Worm (Caenorhabditis elegans) whole organism, L2 larva: ENCODE data around the gene R07C12.1.
A peak's percentile ranks its signal among the peaks of the same experiment; 100 is the strongest.

Source experiments
- C34F6.9 ChIP-seq: fragments of 150-350 bp; optimal IDR thresholded peaks from 2 replicates; lab custom pipeline; 2014; ENCODE audit warnings: missing biosample characterization, missing genetic modification characterization
- F13H6.1 ChIP-seq: sonication (generic microtip); optimal IDR thresholded peaks from 2 replicates; lab custom pipeline; 2016; ENCODE audit warnings: missing genetic modification characterization, missing compliant biosample characterization
- Y55F3AM.14 ChIP-seq: fragments of 200-800 bp; sonication (Bioruptor generic); optimal IDR thresholded peaks from 2 replicates; lab custom pipeline; 2018; ENCODE audit warnings: mild to moderate bottlenecking, missing genetic modification characterization, missing compliant biosample characterization
- ZK546.5 ChIP-seq: sonication (generic microtip); optimal IDR thresholded peaks from 2 replicates; lab custom pipeline; 2017; ENCODE audit warnings: missing biosample characterization, missing genetic modification characterization
- alr-1 ChIP-seq: fragments of 150-350 bp; optimal IDR thresholded peaks from 2 replicates; lab custom pipeline; 2014; ENCODE audit warnings: missing biosample characterization, missing genetic modification characterization
- ama-1 ChIP-seq: fragments of 150-350 bp; optimal IDR thresholded peaks from 2 replicates; lab custom pipeline; 2018; ENCODE audit warnings: inconsistent platforms
- blmp-1 ChIP-seq: sonication (generic microtip); optimal IDR thresholded peaks from 2 replicates; lab custom pipeline; 2017; ENCODE audit warnings: missing genetic modification characterization, mild to moderate bottlenecking, missing compliant biosample characterization, antibody characterized with exemption, moderate library complexity; ENCODE audit not compliant: insufficient read depth
- ceh-16 ChIP-seq: fragments of 150-350 bp; optimal IDR thresholded peaks from 2 replicates; lab custom pipeline; 2014; ENCODE audit warnings: missing biosample characterization, missing genetic modification characterization
- crh-2 ChIP-seq: sonication (generic microtip); optimal IDR thresholded peaks from 2 replicates; lab custom pipeline; 2017; ENCODE audit warnings: missing biosample characterization, missing genetic modification characterization
- dmd-4 ChIP-seq: sonication (generic microtip); optimal IDR thresholded peaks from 2 replicates; lab custom pipeline; 2017; ENCODE audit warnings: missing biosample characterization, missing genetic modification characterization
- egl-27 ChIP-seq: sonication (generic microtip); optimal IDR thresholded peaks from 3 replicates; lab custom pipeline; 2017; ENCODE audit warnings: missing biosample characterization, missing genetic modification reagents, missing genetic modification characterization
- elt-3 ChIP-seq: sonication (generic microtip); optimal IDR thresholded peaks from 2 replicates; lab custom pipeline; 2017; ENCODE audit warnings: missing biosample characterization, missing genetic modification characterization
- gmeb-1 ChIP-seq: fragments of 150-350 bp; optimal IDR thresholded peaks from 2 replicates; lab custom pipeline; 2014; ENCODE audit warnings: missing biosample characterization, missing genetic modification characterization
- lin-11 ChIP-seq: fragments of 150-350 bp; sonication (generic microtip); optimal IDR thresholded peaks from 2 replicates; lab custom pipeline; 2014; ENCODE audit warnings: missing biosample characterization, missing genetic modification characterization, inconsistent platforms, mixed read lengths
- lin-13 ChIP-seq: fragments of 150-350 bp; optimal IDR thresholded peaks from 2 replicates; lab custom pipeline; 2014; ENCODE audit warnings: missing biosample characterization, missing genetic modification reagents, missing genetic modification characterization
- lin-39 ChIP-seq: fragments of 150-350 bp; optimal IDR thresholded peaks from 2 replicates; lab custom pipeline; 2014; ENCODE audit warnings: missing biosample characterization, missing genetic modification reagents, missing genetic modification characterization
- lsy-2 ChIP-seq, 2 experiments: fragments of 150-350 bp in 1 of 2; sonication (generic microtip) in 1 of 2; optimal IDR thresholded peaks; 2 replicates each; lab custom pipeline; 2014 to 2017; ENCODE audit warnings: missing biosample characterization in 2 of 2, missing genetic modification characterization in 2 of 2
- mbf-1 ChIP-seq: sonication (generic microtip); optimal IDR thresholded peaks from 2 replicates; lab custom pipeline; 2017; ENCODE audit warnings: missing biosample characterization, missing genetic modification characterization
- mdl-1 ChIP-seq, 2 experiments: fragments of 150-350 bp in 1 of 2; sonication (generic microtip) in 1 of 2; optimal IDR thresholded peaks; 2 replicates each; lab custom pipeline; 2017; ENCODE audit warnings: missing biosample characterization in 2 of 2, missing genetic modification characterization in 2 of 2
- nhr-10 ChIP-seq: sonication (generic microtip); optimal IDR thresholded peaks from 2 replicates; lab custom pipeline; 2017; ENCODE audit warnings: missing biosample characterization, missing genetic modification characterization
- nhr-11 ChIP-seq: fragments of 150-350 bp; optimal IDR thresholded peaks from 2 replicates; lab custom pipeline; 2014; ENCODE audit warnings: missing biosample characterization, missing genetic modification characterization
- nhr-23 ChIP-seq: fragments of 150-350 bp; optimal IDR thresholded peaks from 2 replicates; lab custom pipeline; 2014; ENCODE audit warnings: missing biosample characterization, missing genetic modification reagents, missing genetic modification characterization
- nhr-237 ChIP-seq: fragments of 150-350 bp; optimal IDR thresholded peaks from 2 replicates; lab custom pipeline; 2014; ENCODE audit warnings: missing biosample characterization, missing genetic modification characterization
- nhr-25 ChIP-seq: fragments of 150-350 bp; sonication (generic microtip); optimal IDR thresholded peaks from 3 replicates; lab custom pipeline; 2014; ENCODE audit warnings: missing biosample characterization, missing genetic modification characterization
- nhr-77 ChIP-seq: fragments of 150-350 bp; optimal IDR thresholded peaks from 2 replicates; lab custom pipeline; 2014; ENCODE audit warnings: missing biosample characterization, missing genetic modification characterization
- sem-4 ChIP-seq: fragments of 150-350 bp; optimal IDR thresholded peaks from 2 replicates; lab custom pipeline; 2014; ENCODE audit warnings: missing biosample characterization, missing genetic modification reagents, missing genetic modification characterization
- sma-3 ChIP-seq: sonication (generic microtip); optimal IDR thresholded peaks from 2 replicates; lab custom pipeline; 2016; ENCODE audit warnings: missing genetic modification reagents, missing genetic modification characterization, missing compliant biosample characterization
- snpc-4 ChIP-seq: fragments of 150-350 bp; optimal IDR thresholded peaks from 2 replicates; lab custom pipeline; 2014; ENCODE audit warnings: missing biosample characterization, missing genetic modification characterization
- unc-55 ChIP-seq: fragments of 150-350 bp; sonication (generic microtip); optimal IDR thresholded peaks from 3 replicates; lab custom pipeline; 2014; ENCODE audit warnings: missing biosample characterization, missing genetic modification reagents, missing genetic modification characterization
- zag-1 ChIP-seq: fragments of 150-350 bp; optimal IDR thresholded peaks from 2 replicates; lab custom pipeline; 2014; ENCODE audit warnings: missing biosample characterization, missing genetic modification characterization
- ztf-4 ChIP-seq: fragments of 150-350 bp; optimal IDR thresholded peaks from 2 replicates; lab custom pipeline; 2014; ENCODE audit warnings: missing biosample characterization, missing genetic modification characterization

R07C12.1 gene

DNA sequence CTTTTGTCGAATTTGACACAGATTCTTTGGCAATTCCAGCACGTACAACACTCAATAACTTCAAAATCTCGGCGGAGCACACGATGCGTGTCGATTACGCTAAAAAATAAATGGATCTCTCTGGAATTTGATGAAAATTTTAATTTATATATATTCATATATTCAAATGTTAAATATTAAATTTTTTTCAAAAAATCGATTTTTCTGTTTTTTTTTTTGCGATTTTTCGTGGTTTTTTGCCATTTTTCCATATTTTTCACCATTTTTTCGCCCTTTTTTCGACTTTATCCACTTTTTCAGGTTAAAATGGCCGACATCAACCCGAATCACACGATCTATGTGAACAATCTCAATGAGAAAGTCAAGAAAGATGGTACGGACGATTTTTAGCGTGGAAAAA, 21.5 kb downstream of the R07C12.1 start, which contains the start of gene rnp-3:
Gene rnp-3 (plus strand): TSS at position 301 of the 400 bp plus-strand sequence.
- no peak for TF ChIP-seq nhr-23 (tag; lab: Kevin White, UChicago)
- TF ChIP-seq elt-3 (tag; lab: Kevin White, UChicago): no peak
- no peak for TF ChIP-seq lsy-2 (tag; optimal IDR thresholded peaks at IDR 0.05; lab: Kevin White, UChicago)
- TF ChIP-seq nhr-237 (tag; lab: Kevin White, UChicago): no peak
- TF ChIP-seq snpc-4 (tag; lab: Kevin White, UChicago): no peak

DNA sequence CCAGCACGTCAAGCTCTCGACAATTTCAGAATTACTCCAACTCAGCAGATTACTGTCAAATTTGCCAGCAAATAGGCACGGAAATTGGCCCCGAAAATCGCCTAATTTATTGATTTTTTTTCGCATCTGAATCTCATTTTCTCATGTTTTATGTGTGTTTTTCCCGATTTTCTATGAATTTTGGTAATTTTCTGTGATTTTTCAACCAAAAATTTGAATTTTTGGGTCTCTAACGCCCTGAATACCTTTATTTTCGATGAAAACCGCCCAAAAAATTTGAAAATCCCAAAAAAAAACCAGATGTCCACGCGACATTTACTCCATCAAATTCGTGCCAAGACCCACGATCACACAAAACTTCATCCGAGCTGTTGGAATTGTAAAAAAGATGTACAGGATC, 23.8 kb downstream of the R07C12.1 start, which contains the start of gene dnj-15:
Gene dnj-15 (plus strand): TSS at position 301 of the 400 bp plus-strand sequence.
- TF ChIP-seq snpc-4 (tag; lab: Kevin White, UChicago) (no peak), dmd-4 (tag; lab: Kevin White, UChicago) (no peak), lsy-2 (tag; optimal IDR thresholded peaks at IDR 0.05; lab: Kevin White, UChicago) (no peak), egl-27 (no peak), Y55F3AM.14 (GFP tag; lab: Kevin White, UChicago) (no peak), blmp-1 (tag; lab: Kevin White, UChicago) (no peak), ztf-4 (tag; lab: Kevin White, UChicago) (no peak), crh-2 (tag; lab: Kevin White, UChicago) (no peak), lin-13 (no peak), nhr-237 (tag; lab: Kevin White, UChicago) (no peak), F13H6.1 (tag; lab: Kevin White, UChicago) (no peak), elt-3 (tag; lab: Kevin White, UChicago) (no peak), ama-1 (no peak), ceh-16 (tag; lab: Kevin White, UChicago) (no peak), unc-55 (GFP tag; lab: Kevin White, UChicago) (no peak), mdl-1 (tag; optimal IDR thresholded peaks at IDR 0.05; lab: Kevin White, UChicago) (no peak), sem-4 (tag; lab: Kevin White, UChicago) (no peak)
- TF ChIP-seq, all 48 proteins: peak for 0

DNA sequence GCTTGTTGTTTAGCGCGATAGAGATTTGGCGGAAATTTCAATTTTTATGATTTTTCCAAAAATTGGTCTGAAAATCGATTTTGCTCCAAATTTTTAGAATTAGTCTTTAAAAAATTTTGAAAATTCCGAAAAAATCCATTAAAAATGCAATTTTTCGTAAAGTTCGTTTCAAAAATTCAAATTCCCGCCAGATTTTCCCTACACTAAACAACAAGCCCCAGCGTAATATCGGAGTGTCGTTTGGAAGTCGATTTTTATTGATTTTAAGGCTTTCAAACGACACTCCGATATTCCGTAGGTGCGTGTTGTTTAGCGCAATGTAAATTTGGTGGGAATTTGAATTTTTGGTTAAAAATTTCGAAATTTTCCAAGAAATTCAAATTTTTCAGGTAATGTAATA, 24.4 kb downstream of the R07C12.1 start:
- TF ChIP-seq elt-3 (tag; lab: Kevin White, UChicago): no peak
- no peak for TF ChIP-seq sma-3
- TF ChIP-seq nhr-77 (tag; lab: Kevin White, UChicago): no peak
- TF ChIP-seq ZK546.5 (tag; lab: Kevin White, UChicago): no peak
- TF ChIP-seq, all 48 proteins: peak for 0

DNA sequence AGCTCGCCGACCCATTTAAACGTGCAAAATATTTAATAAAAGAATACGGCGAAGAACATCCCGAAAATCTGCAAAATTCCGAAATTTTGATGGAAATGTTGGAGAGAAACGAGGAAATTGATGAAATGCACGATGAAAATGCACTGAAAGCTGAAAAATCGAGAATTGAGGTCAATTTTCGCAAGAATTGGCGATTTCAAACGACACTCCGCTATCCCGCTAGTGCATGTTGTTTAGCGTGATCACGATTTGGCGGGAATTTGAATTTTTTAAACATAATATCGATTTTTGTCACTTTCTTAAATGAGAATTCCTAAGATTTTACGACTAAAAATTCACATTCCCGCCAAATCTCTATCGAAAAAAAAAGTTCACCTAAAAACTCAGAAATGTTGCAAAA, 25.3 kb downstream of the R07C12.1 start:
- TF ChIP-seq C34F6.9 (tag; lab: Kevin White, UChicago) (no peak), nhr-25 (no peak), unc-55 (GFP tag; lab: Kevin White, UChicago) (no peak), sem-4 (tag; lab: Kevin White, UChicago) (no peak), snpc-4 (tag; lab: Kevin White, UChicago) (no peak), zag-1 (tag; lab: Kevin White, UChicago) (no peak), mbf-1 (no peak), nhr-11 (tag; lab: Kevin White, UChicago) (no peak), nhr-77 (tag; lab: Kevin White, UChicago) (no peak), nhr-10 (tag; lab: Kevin White, UChicago) (no peak), lin-39 (tag; lab: Kevin White, UChicago) (no peak)

DNA sequence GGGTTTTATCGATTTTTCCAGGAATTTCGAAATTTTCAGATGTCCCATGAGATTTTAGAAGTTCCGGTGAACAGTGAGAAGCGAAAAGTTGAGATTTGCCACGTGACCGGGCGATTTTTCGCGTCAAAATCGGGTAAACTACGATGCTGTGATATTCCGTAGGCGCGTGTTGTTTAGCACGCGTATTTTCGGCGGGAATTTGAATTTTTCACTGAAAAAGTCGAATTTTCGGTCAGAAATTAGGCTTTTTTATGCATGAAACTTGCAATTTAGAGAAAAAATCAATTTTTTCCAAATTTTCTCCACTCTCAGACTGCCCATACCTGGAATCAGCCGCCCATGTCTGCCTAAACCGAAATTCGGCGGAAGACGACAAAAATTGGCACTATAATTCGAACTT, 26.2 kb downstream of the R07C12.1 start, which contains the start of gene tsen-34:
Gene tsen-34 (plus strand): TSS at position 34 of the 400 bp plus-strand sequence.
- TF ChIP-seq sma-3 (no peak), gmeb-1 (tag; lab: Kevin White, UChicago) (no peak), alr-1 (no peak), lin-11 (tag; lab: Kevin White, UChicago) (no peak)

DNA sequence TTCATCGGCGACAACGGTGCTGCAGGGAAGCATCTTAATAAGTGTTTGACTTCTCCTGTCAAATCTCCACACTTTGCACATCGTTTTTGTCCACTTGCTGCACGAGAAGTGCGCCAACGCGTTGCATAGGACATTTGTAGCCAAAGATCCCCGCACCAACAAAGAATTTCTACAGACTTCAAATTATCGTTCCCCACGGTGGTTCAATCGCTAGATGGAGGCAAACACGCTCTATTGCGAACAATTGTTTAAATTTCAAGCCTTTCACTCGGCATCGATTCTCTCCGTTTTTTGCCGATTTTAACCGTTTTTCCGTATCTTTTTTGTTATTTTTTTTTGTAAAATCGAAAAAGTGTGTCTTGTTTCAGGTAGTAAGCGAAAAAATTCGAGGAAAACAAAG, 27.8 kb downstream of the R07C12.1 start:
- peak in 1 of 2 experiments; percentile 31 for TF ChIP-seq lsy-2 (tag; optimal IDR thresholded peaks at IDR 0.05; lab: Kevin White, UChicago)
